Worm (Caenorhabditis elegans) whole organism, young adult: ENCODE results near the gene mlck-1.

ENCODE experiments used
- F52B5.7 ChIP-seq: sonication (generic microtip); optimal IDR thresholded peaks from 2 replicates; lab custom pipeline; 2016; ENCODE audit warnings: mild to moderate bottlenecking, missing genetic modification characterization, missing compliant biosample characterization
- ceh-40 ChIP-seq: fragments of 200-800 bp; sonication (Bioruptor generic); IDR thresholded peaks from 2 replicates; pipeline ENCODE4 v1.3.6; 2022; ENCODE audit warnings: missing genetic modification characterization, missing compliant biosample characterization
- ceh-58 ChIP-seq: fragments of 200-800 bp; sonication (Bioruptor generic); IDR thresholded peaks from 2 replicates; pipeline ENCODE4 v1.3.6; 2022; ENCODE audit warnings: missing genetic modification characterization, missing compliant biosample characterization
- ekl-4 ChIP-seq: fragments of 200-800 bp; sonication (Bioruptor generic); IDR thresholded peaks from 2 replicates; pipeline ENCODE4 v1.3.6; 2022; ENCODE audit warnings: missing genetic modification reagents, missing genetic modification characterization, missing compliant biosample characterization
- gei-17 ChIP-seq: fragments of 200-800 bp; sonication (Bioruptor generic); optimal IDR thresholded peaks from 2 replicates; lab custom pipeline; 2018; ENCODE audit warnings: mild to moderate bottlenecking, missing genetic modification characterization, missing compliant biosample characterization
- lag-1 ChIP-seq: fragments of 200-800 bp; sonication (Bioruptor generic); IDR thresholded peaks from 2 replicates; pipeline ENCODE4 v1.3.6; 2022; ENCODE audit warnings: missing genetic modification reagents, missing genetic modification characterization, missing compliant biosample characterization
- lsy-27 ChIP-seq: sonication (generic microtip); optimal IDR thresholded peaks from 2 replicates; lab custom pipeline; 2017; ENCODE audit warnings: missing genetic modification characterization, mild to moderate bottlenecking, missing compliant biosample characterization, antibody characterized with exemption, missing genotype, borderline replicate concordance; ENCODE audit not compliant: insufficient read depth
- mxl-1 ChIP-seq: sonication (generic microtip); optimal IDR thresholded peaks from 2 replicates; lab custom pipeline; 2016; ENCODE audit warnings: missing genetic modification characterization, missing compliant biosample characterization
- nhr-80 ChIP-seq: sonication (generic microtip); optimal IDR thresholded peaks from 2 replicates; lab custom pipeline; 2016; ENCODE audit warnings: missing genetic modification characterization, missing compliant biosample characterization
- pbrm-1 ChIP-seq: fragments of 200-800 bp; sonication (Bioruptor generic); IDR thresholded peaks from 2 replicates; pipeline ENCODE4 v1.3.6; 2022; ENCODE audit warnings: missing genetic modification reagents, missing genetic modification characterization, missing compliant biosample characterization
- pha-4 ChIP-seq: fragments of 150-350 bp; sonication (generic microtip); optimal IDR thresholded peaks from 2 replicates; lab custom pipeline; 2014; ENCODE audit warnings: missing biosample characterization, missing genetic modification reagents, missing genetic modification characterization
- unc-62 ChIP-seq: fragments of 150-350 bp; optimal IDR thresholded peaks from 2 replicates; lab custom pipeline; 2014; ENCODE audit warnings: missing biosample characterization, missing genetic modification reagents, missing genetic modification characterization
- zfh-2 ChIP-seq: fragments of 200-800 bp; sonication (Bioruptor generic); conservative IDR thresholded peaks from 2 replicates; pipeline ENCODE4 v1.3.6; 2022; ENCODE audit warnings: missing genetic modification reagents, missing genetic modification characterization, missing compliant biosample characterization
- ztf-26 ChIP-seq: sonication (generic microtip); optimal IDR thresholded peaks from 2 replicates; lab custom pipeline; 2017; ENCODE audit warnings: missing genetic modification characterization, missing compliant biosample characterization

DNA sequence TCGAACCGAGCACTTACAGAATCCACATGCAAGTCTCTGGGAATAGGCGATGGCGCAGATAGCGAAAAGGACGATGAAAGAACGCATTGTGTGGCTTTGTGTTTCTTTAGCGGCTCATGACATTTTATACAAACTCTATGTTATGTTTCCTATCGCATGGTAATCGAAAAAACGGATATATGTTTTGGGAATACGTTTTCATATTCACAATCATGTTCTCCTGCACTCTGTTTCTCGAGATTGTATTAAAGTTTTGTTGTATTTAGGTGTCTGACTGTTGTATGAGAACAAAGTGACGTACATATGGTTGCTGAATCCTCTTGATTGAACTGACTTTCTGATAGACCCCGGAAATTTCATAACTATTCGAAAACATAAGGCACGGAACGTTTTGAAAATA, 11.3 kb downstream of the mlck-1 start, which contains the start of gene ZC373.2:
- TF ChIP-seq lsy-27 (tag; lab: Kevin White, UChicago) (no peak), ekl-4 (GFP tag; lab: Robert Waterston, UW) (no peak), gei-17 (no peak), unc-62 (GFP tag; lab: Kevin White, UChicago) (no peak), pbrm-1 (no peak), ztf-26 (tag; lab: Kevin White, UChicago) (no peak), lag-1 (no peak), mxl-1 (tag; lab: Kevin White, UChicago) (no peak), F52B5.7 (tag; lab: Kevin White, UChicago) (no peak), zfh-2 (GFP tag; lab: Robert Waterston, UW) (no peak), ceh-58 (GFP tag; lab: Robert Waterston, UW) (no peak), pha-4 (tag; lab: Kevin White, UChicago) (no peak), nhr-80 (tag; lab: Kevin White, UChicago) (no peak), ceh-40 (GFP tag; lab: Robert Waterston, UW) (no peak)
